Fruit fly (Drosophila melanogaster) S2 (cell line): ENCODE data around the gene CG12321.

Experiments
- CG8478 ChIP-seq: fragments of >200 bp; optimal IDR thresholded peaks from 2 replicates; lab custom pipeline; 2018
- CTCF ChIP-seq, 2 experiments: fragments of >200 bp; optimal IDR thresholded peaks; 2 replicates each; lab custom pipeline; 2018

dm6 chr3R:18208479-18208878 lies 20.0 kb upstream of the CG12321 start, which contains the start of gene CG44158:
- TF ChIP-seq CG8478 (lab: Kevin White, UChicago), result no peak
- TF ChIP-seq CTCF (optimal IDR thresholded peaks at IDR 0.05; lab: Kevin White, UChicago), result no peak
